Fruit fly (Drosophila melanogaster): Measurements from ENCODE around the gene MtnF.

DNA sequence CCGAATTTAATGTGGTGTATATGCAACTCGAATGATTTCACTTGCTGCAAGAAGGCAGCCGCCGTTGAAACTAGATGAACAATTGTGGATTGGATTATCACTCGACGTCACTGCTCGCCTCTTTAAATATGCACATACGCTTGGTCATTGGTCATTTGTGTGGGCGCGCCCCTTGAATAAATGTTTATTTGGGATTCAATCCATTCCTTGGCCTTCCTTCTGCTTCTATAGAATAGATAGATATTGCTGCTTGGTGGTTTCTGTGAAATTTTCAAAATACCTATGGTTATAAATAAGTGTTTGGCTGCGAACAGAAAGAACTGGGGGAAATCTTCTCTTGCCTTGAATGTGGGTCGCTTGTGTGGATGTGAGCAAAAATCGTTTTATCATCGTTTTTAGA, 30.8 kb downstream of the MtnF start:
- no peak for TF ChIP-seq h (GFP tag; optimal IDR thresholded peaks at IDR 0.05)
- no peak for TF ChIP-seq OdsH (GFP tag; optimal IDR thresholded peaks at IDR 0.05)

All from whole organism, wandering third instar larva.